Worm (Caenorhabditis elegans) whole organism, L2 larva: ENCODE measurements around the gene flp-19.

ENCODE experiments used
- C34F6.9 ChIP-seq: fragments of 150-350 bp; optimal IDR thresholded peaks from 2 replicates; lab custom pipeline; 2014; ENCODE audit warnings: missing biosample characterization, missing genetic modification characterization
- F13H6.1 ChIP-seq: sonication (generic microtip); optimal IDR thresholded peaks from 2 replicates; lab custom pipeline; 2016; ENCODE audit warnings: missing genetic modification characterization, missing compliant biosample characterization
- R02D3.7 ChIP-seq: fragments of 150-350 bp; optimal IDR thresholded peaks from 2 replicates; lab custom pipeline; 2014; ENCODE audit warnings: missing biosample characterization, missing genetic modification characterization
- alr-1 ChIP-seq: fragments of 150-350 bp; optimal IDR thresholded peaks from 2 replicates; lab custom pipeline; 2014; ENCODE audit warnings: missing biosample characterization, missing genetic modification characterization
- aly-2 ChIP-seq: fragments of 150-350 bp; optimal IDR thresholded peaks from 2 replicates; lab custom pipeline; 2014; ENCODE audit warnings: missing biosample characterization, missing genetic modification characterization
- blmp-1 ChIP-seq: sonication (generic microtip); optimal IDR thresholded peaks from 2 replicates; lab custom pipeline; 2017; ENCODE audit warnings: missing genetic modification characterization, mild to moderate bottlenecking, missing compliant biosample characterization, antibody characterized with exemption, moderate library complexity; ENCODE audit not compliant: insufficient read depth
- ceh-16 ChIP-seq: fragments of 150-350 bp; optimal IDR thresholded peaks from 2 replicates; lab custom pipeline; 2014; ENCODE audit warnings: missing biosample characterization, missing genetic modification characterization
- ceh-82 ChIP-seq: fragments of 150-350 bp; optimal IDR thresholded peaks from 2 replicates; lab custom pipeline; 2014; ENCODE audit warnings: missing biosample characterization, missing genetic modification characterization
- crh-2 ChIP-seq: sonication (generic microtip); optimal IDR thresholded peaks from 2 replicates; lab custom pipeline; 2017; ENCODE audit warnings: missing biosample characterization, missing genetic modification characterization
- dmd-4 ChIP-seq: sonication (generic microtip); optimal IDR thresholded peaks from 2 replicates; lab custom pipeline; 2017; ENCODE audit warnings: missing biosample characterization, missing genetic modification characterization
- egl-27 ChIP-seq: sonication (generic microtip); optimal IDR thresholded peaks from 3 replicates; lab custom pipeline; 2017; ENCODE audit warnings: missing biosample characterization, missing genetic modification reagents, missing genetic modification characterization
- elt-1 ChIP-seq: fragments of 150-350 bp; optimal IDR thresholded peaks from 2 replicates; lab custom pipeline; 2014; ENCODE audit warnings: missing biosample characterization, missing genetic modification characterization
- elt-3 ChIP-seq: sonication (generic microtip); optimal IDR thresholded peaks from 2 replicates; lab custom pipeline; 2017; ENCODE audit warnings: missing biosample characterization, missing genetic modification characterization
- fos-1 ChIP-seq: fragments of 150-350 bp; optimal IDR thresholded peaks from 2 replicates; lab custom pipeline; 2014; ENCODE audit warnings: missing biosample characterization, missing genetic modification characterization
- gmeb-1 ChIP-seq: fragments of 150-350 bp; optimal IDR thresholded peaks from 2 replicates; lab custom pipeline; 2014; ENCODE audit warnings: missing biosample characterization, missing genetic modification characterization
- lin-11 ChIP-seq: fragments of 150-350 bp; sonication (generic microtip); optimal IDR thresholded peaks from 2 replicates; lab custom pipeline; 2014; ENCODE audit warnings: missing biosample characterization, missing genetic modification characterization, inconsistent platforms, mixed read lengths
- lin-13 ChIP-seq: fragments of 150-350 bp; optimal IDR thresholded peaks from 2 replicates; lab custom pipeline; 2014; ENCODE audit warnings: missing biosample characterization, missing genetic modification reagents, missing genetic modification characterization
- lin-39 ChIP-seq: fragments of 150-350 bp; optimal IDR thresholded peaks from 2 replicates; lab custom pipeline; 2014; ENCODE audit warnings: missing biosample characterization, missing genetic modification reagents, missing genetic modification characterization
- lsy-2 ChIP-seq, 2 experiments: fragments of 150-350 bp in 1 of 2; sonication (generic microtip) in 1 of 2; optimal IDR thresholded peaks; 2 replicates each; lab custom pipeline; 2014 to 2017; ENCODE audit warnings: missing biosample characterization in 2 of 2, missing genetic modification characterization in 2 of 2
- mab-5 ChIP-seq: fragments of 150-350 bp; optimal IDR thresholded peaks from 2 replicates; lab custom pipeline; 2014; ENCODE audit warnings: missing biosample characterization, missing genetic modification characterization
- mbf-1 ChIP-seq: sonication (generic microtip); optimal IDR thresholded peaks from 2 replicates; lab custom pipeline; 2017; ENCODE audit warnings: missing biosample characterization, missing genetic modification characterization
- mdl-1 ChIP-seq, 2 experiments: fragments of 150-350 bp in 1 of 2; sonication (generic microtip) in 1 of 2; optimal IDR thresholded peaks; 2 replicates each; lab custom pipeline; 2017; ENCODE audit warnings: missing biosample characterization in 2 of 2, missing genetic modification characterization in 2 of 2
- nhr-10 ChIP-seq: sonication (generic microtip); optimal IDR thresholded peaks from 2 replicates; lab custom pipeline; 2017; ENCODE audit warnings: missing biosample characterization, missing genetic modification characterization
- nhr-11 ChIP-seq: fragments of 150-350 bp; optimal IDR thresholded peaks from 2 replicates; lab custom pipeline; 2014; ENCODE audit warnings: missing biosample characterization, missing genetic modification characterization
- nhr-129 ChIP-seq: fragments of 150-350 bp; optimal IDR thresholded peaks from 2 replicates; lab custom pipeline; 2014; ENCODE audit warnings: missing biosample characterization, missing genetic modification characterization
- nhr-21 ChIP-seq: fragments of 150-350 bp; optimal IDR thresholded peaks from 2 replicates; lab custom pipeline; 2014; ENCODE audit warnings: missing biosample characterization, missing genetic modification characterization
- nhr-23 ChIP-seq: fragments of 150-350 bp; optimal IDR thresholded peaks from 2 replicates; lab custom pipeline; 2014; ENCODE audit warnings: missing biosample characterization, missing genetic modification reagents, missing genetic modification characterization
- nhr-25 ChIP-seq: fragments of 150-350 bp; sonication (generic microtip); optimal IDR thresholded peaks from 3 replicates; lab custom pipeline; 2014; ENCODE audit warnings: missing biosample characterization, missing genetic modification characterization
- nhr-6 ChIP-seq: fragments of 150-350 bp; optimal IDR thresholded peaks from 2 replicates; lab custom pipeline; 2014; ENCODE audit warnings: missing biosample characterization, missing genetic modification characterization
- nhr-77 ChIP-seq: fragments of 150-350 bp; optimal IDR thresholded peaks from 2 replicates; lab custom pipeline; 2014; ENCODE audit warnings: missing biosample characterization, missing genetic modification characterization
- peb-1 ChIP-seq: fragments of 150-350 bp; optimal IDR thresholded peaks from 2 replicates; lab custom pipeline; 2014; ENCODE audit warnings: missing biosample characterization, missing genetic modification characterization
- sem-4 ChIP-seq: fragments of 150-350 bp; optimal IDR thresholded peaks from 2 replicates; lab custom pipeline; 2014; ENCODE audit warnings: missing biosample characterization, missing genetic modification reagents, missing genetic modification characterization
- skn-1 ChIP-seq: sonication (generic microtip); optimal IDR thresholded peaks from 2 replicates; lab custom pipeline; 2017; ENCODE audit warnings: missing biosample characterization, missing genetic modification characterization
- sma-3 ChIP-seq: sonication (generic microtip); optimal IDR thresholded peaks from 2 replicates; lab custom pipeline; 2016; ENCODE audit warnings: missing genetic modification reagents, missing genetic modification characterization, missing compliant biosample characterization
- sma-9 ChIP-seq, 2 experiments: fragments of 150-350 bp in 1 of 2; sonication (generic microtip) in 1 of 2; optimal IDR thresholded peaks; 2 replicates each; lab custom pipeline; 2014 to 2016; ENCODE audit warnings: missing genetic modification characterization in 2 of 2, mild to moderate bottlenecking in 1 of 2, missing biosample characterization in 1 of 2, missing compliant biosample characterization in 1 of 2, missing genetic modification reagents in 1 of 2, moderate library complexity in 1 of 2
- snpc-4 ChIP-seq: fragments of 150-350 bp; optimal IDR thresholded peaks from 2 replicates; lab custom pipeline; 2014; ENCODE audit warnings: missing biosample characterization, missing genetic modification characterization
- unc-39 ChIP-seq: fragments of 150-350 bp; optimal IDR thresholded peaks from 2 replicates; lab custom pipeline; 2014; ENCODE audit warnings: missing biosample characterization, missing genetic modification characterization
- unc-55 ChIP-seq: fragments of 150-350 bp; sonication (generic microtip); optimal IDR thresholded peaks from 3 replicates; lab custom pipeline; 2014; ENCODE audit warnings: missing biosample characterization, missing genetic modification reagents, missing genetic modification characterization
- unc-62 ChIP-seq: fragments of 150-350 bp; optimal IDR thresholded peaks from 2 replicates; lab custom pipeline; 2014; ENCODE audit warnings: missing biosample characterization, missing genetic modification reagents, missing genetic modification characterization
- zag-1 ChIP-seq: fragments of 150-350 bp; optimal IDR thresholded peaks from 2 replicates; lab custom pipeline; 2014; ENCODE audit warnings: missing biosample characterization, missing genetic modification characterization
- ztf-11 ChIP-seq: sonication (generic microtip); optimal IDR thresholded peaks from 2 replicates; lab custom pipeline; 2017; ENCODE audit warnings: missing biosample characterization, missing genetic modification characterization
- ztf-4 ChIP-seq: fragments of 150-350 bp; optimal IDR thresholded peaks from 2 replicates; lab custom pipeline; 2014; ENCODE audit warnings: missing biosample characterization, missing genetic modification characterization

The flp-19 gene

DNA sequence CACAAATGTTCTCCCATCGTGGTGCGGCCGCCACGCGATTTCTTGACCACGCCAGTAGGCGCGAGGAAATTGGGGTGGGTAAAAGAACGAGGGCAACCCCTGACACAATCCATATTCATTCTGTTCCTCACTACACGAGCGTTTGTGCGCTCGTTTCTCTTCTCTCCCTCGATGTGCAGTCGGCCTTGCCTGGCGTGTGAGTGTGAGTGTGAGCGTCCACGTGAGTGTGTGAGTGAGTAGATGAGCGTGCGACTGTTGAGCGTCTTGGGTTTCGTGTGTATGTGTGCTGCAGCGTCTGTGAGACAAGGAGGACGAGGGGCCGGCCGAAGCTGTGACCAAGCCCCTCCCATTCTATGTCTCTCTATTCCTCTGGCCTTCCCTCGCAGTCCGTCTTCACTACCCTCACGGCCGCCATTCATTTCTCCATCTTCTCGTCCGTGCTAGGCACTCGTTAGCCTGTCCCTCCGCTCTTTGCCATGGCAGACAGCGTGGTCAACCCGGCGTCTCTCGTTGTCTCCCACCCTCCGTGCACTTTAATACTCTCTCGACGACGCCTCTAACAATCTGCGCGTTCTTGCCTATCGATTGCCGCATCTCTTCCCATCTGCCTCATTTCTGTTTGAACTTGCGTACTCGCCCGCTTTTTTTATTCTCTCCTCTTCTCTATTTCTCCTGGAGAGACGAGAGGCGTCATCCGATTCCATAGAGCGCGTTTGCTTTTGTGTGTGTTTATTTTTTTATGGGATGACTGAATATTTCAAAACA is 35.9 kb upstream of the flp-19 start (continued):
- peak; percentile 93 for TF ChIP-seq egl-27 (tag; lab: Kevin White, UChicago)
- peak; percentile 64 to 88 for TF ChIP-seq lsy-2 (tag; optimal IDR thresholded peaks at IDR 0.05; lab: Kevin White, UChicago)
- TF ChIP-seq C34F6.9 (tag; lab: Kevin White, UChicago): peak; percentile 95
- no peak for TF ChIP-seq elt-3
- TF ChIP-seq F13H6.1: peak; percentile 100
- peak; percentile 81 for TF ChIP-seq ztf-11 (tag; lab: Kevin White, UChicago)
- peak; percentile 88 for TF ChIP-seq mab-5 (tag; lab: Kevin White, UChicago)
- TF ChIP-seq lin-11 (tag; lab: Kevin White, UChicago): peak; percentile 80
- TF ChIP-seq ztf-4: peak; percentile 53
- peak; percentile 93 for TF ChIP-seq nhr-25 (tag; lab: Kevin White, UChicago)
- TF ChIP-seq unc-62 (GFP tag; lab: Kevin White, UChicago): peak; percentile 31
- TF ChIP-seq mdl-1 (tag; optimal IDR thresholded peaks at IDR 0.05; lab: Kevin White, UChicago): peak; percentile 86 to 98
- peak; percentile 28 for TF ChIP-seq nhr-77
- TF ChIP-seq sma-3 (GFP tag; lab: Kevin White, UChicago): peak; percentile 96
- peak; percentile 96 for TF ChIP-seq peb-1
- peak; percentile 75 for TF ChIP-seq nhr-10 (tag; lab: Kevin White, UChicago)
- TF ChIP-seq elt-1 (tag; lab: Kevin White, UChicago): no peak
- TF ChIP-seq mbf-1 (tag; lab: Kevin White, UChicago): peak; percentile 8
- peak; percentile 95 for TF ChIP-seq nhr-21 (tag; lab: Kevin White, UChicago)
- TF ChIP-seq R02D3.7 (tag; lab: Kevin White, UChicago): no peak

ce11 chrX:10569185-10569584 is 35.3 kb upstream of the flp-19 start, which contains the start of gene bet-2:
bet-2 (plus strand) TSS chrX:10569273.
- TF ChIP-seq elt-1 (tag; lab: Kevin White, UChicago) (no peak), ztf-11 (tag; lab: Kevin White, UChicago) (no peak), unc-39 (no peak), mbf-1 (tag; lab: Kevin White, UChicago) (no peak), nhr-21 (tag; lab: Kevin White, UChicago) (no peak), dmd-4 (tag; lab: Kevin White, UChicago) (no peak), lin-13 (GFP tag; lab: Kevin White, UChicago) (no peak), crh-2 (no peak), nhr-25 (tag; lab: Kevin White, UChicago) (no peak), lin-39 (no peak), peb-1 (no peak), sma-9 (GFP tag; optimal IDR thresholded peaks at IDR 0.05; lab: Kevin White, UChicago) (no peak), sma-9 (tag; optimal IDR thresholded peaks at IDR 0.05; lab: Kevin White, UChicago) (no peak), zag-1 (tag; lab: Kevin White, UChicago) (no peak), lsy-2 (tag; optimal IDR thresholded peaks at IDR 0.05; lab: Kevin White, UChicago) (no peak), alr-1 (tag; lab: Kevin White, UChicago) (no peak), nhr-6 (tag; lab: Kevin White, UChicago) (no peak), nhr-77 (no peak), nhr-11 (tag; lab: Kevin White, UChicago) (no peak), elt-3 (no peak)

- TF ChIP-seq crh-2 (peak; percentile 77), fos-1 (peak; percentile 73), snpc-4 (tag; lab: Kevin White, UChicago) (peak; percentile 9), lin-39 (no peak), lin-11 (tag; lab: Kevin White, UChicago) (no peak), nhr-129 (tag; lab: Kevin White, UChicago) (peak; percentile 89), blmp-1 (tag; lab: Kevin White, UChicago) (peak; percentile 38), nhr-77 (no peak), skn-1 (tag; lab: Kevin White, UChicago) (no peak), gmeb-1 (tag; lab: Kevin White, UChicago) (peak; percentile 22), nhr-21 (tag; lab: Kevin White, UChicago) (peak; percentile 38), C34F6.9 (tag; lab: Kevin White, UChicago) (peak; percentile 92), aly-2 (no peak), R02D3.7 (tag; lab: Kevin White, UChicago) (no peak), lin-13 (GFP tag; lab: Kevin White, UChicago) (peak; percentile 16), zag-1 (tag; lab: Kevin White, UChicago) (peak; percentile 21), nhr-25 (tag; lab: Kevin White, UChicago) (peak; percentile 82), unc-39 (no peak), ceh-16 (tag; lab: Kevin White, UChicago) (no peak), unc-55 (GFP tag; lab: Kevin White, UChicago) (peak; percentile 93), lsy-2 (tag; optimal IDR thresholded peaks at IDR 0.05; lab: Kevin White, UChicago) (peak; percentile 37 to 62), sma-3 (GFP tag; lab: Kevin White, UChicago) (peak; percentile 54), nhr-23 (no peak), ceh-82 (tag; lab: Kevin White, UChicago) (peak; percentile 29), nhr-6 (tag; lab: Kevin White, UChicago) (peak; percentile 54), dmd-4 (tag; lab: Kevin White, UChicago) (no peak), nhr-11 (tag; lab: Kevin White, UChicago) (no peak), sem-4 (tag; lab: Kevin White, UChicago) (peak; percentile 25), sma-9 (GFP tag; optimal IDR thresholded peaks at IDR 0.05; lab: Kevin White, UChicago) (peak; percentile 78), sma-9 (tag; optimal IDR thresholded peaks at IDR 0.05; lab: Kevin White, UChicago) (no peak)
These were observed 28.1 kb upstream of the flp-19 start for ce11 chrX:10576410-10576809.
